Fruit fly (Drosophila melanogaster) whole organism, embryonic: ENCODE results near the gene CG7906.

Source experiments
- ATbp ChIP-seq: fragments of 200-800 bp; sonication (Bioruptor generic); optimal IDR thresholded peaks from 2 replicates; lab custom pipeline; 2017; ENCODE audit warnings: missing biosample characterization, mild to moderate bottlenecking, missing genetic modification characterization, missing genetic modification reagents
- Bdp1 ChIP-seq: fragments of 200-800 bp; sonication (Bioruptor generic); optimal IDR thresholded peaks from 3 replicates; lab custom pipeline; 2016; ENCODE audit warnings: missing biosample characterization, missing genetic modification characterization
- CG12391 ChIP-seq: fragments of 200-800 bp; sonication (Bioruptor generic); optimal IDR thresholded peaks from 3 replicates; lab custom pipeline; 2018; ENCODE audit warnings: missing biosample characterization, mild to moderate bottlenecking, missing genetic modification characterization, moderate library complexity
- CG12942 ChIP-seq: fragments of 200-800 bp; sonication (Bioruptor generic); optimal IDR thresholded peaks from 3 replicates; lab custom pipeline; 2016; ENCODE audit warnings: missing biosample characterization, missing genetic modification characterization
- CG14965 ChIP-seq: fragments of 200-800 bp; sonication (Bioruptor generic); optimal IDR thresholded peaks from 2 replicates; lab custom pipeline; 2016; ENCODE audit warnings: missing biosample characterization, missing genetic modification characterization, borderline replicate concordance
- CG15601 ChIP-seq: fragments of 200-800 bp; sonication (Bioruptor generic); optimal IDR thresholded peaks from 3 replicates; lab custom pipeline; 2019; ENCODE audit warnings: missing biosample characterization, mild to moderate bottlenecking, missing genetic modification characterization, moderate library complexity
- CG17361 ChIP-seq: fragments of 200-800 bp; sonication (Bioruptor generic); IDR thresholded peaks from 3 replicates; pipeline ENCODE4 v1.3.6; 2022; ENCODE audit warnings: missing biosample characterization, missing genetic modification characterization
- CG17612 ChIP-seq: fragments of 200-800 bp; sonication (Bioruptor generic); IDR thresholded peaks from 2 replicates; pipeline ENCODE4 v1.3.6; 2022; ENCODE audit warnings: missing biosample characterization, missing genetic modification characterization
- CG1832 ChIP-seq: fragments of 200-800 bp; sonication (Bioruptor generic); optimal IDR thresholded peaks from 2 replicates; lab custom pipeline; 2017; ENCODE audit warnings: missing biosample characterization, mild to moderate bottlenecking, missing genetic modification characterization, inconsistent platforms
- CG2129 ChIP-seq: fragments of 200-800 bp; sonication (Bioruptor generic); IDR thresholded peaks from 2 replicates; pipeline ENCODE4 v1.3.6; 2022; ENCODE audit warnings: missing biosample characterization, missing genetic modification characterization; ENCODE audit not compliant: partially characterized antibody
- CG2712 ChIP-seq: fragments of 200-800 bp; optimal IDR thresholded peaks from 3 replicates; lab custom pipeline; 2019; ENCODE audit warnings: missing biosample characterization, mild to moderate bottlenecking, missing genetic modification characterization, moderate library complexity
- CG31441 ChIP-seq: fragments of 200-800 bp; sonication (Bioruptor generic); IDR thresholded peaks from 2 replicates; pipeline ENCODE4 v1.3.6; 2022; ENCODE audit warnings: missing biosample characterization, missing genetic modification characterization
- CG4328 ChIP-seq: fragments of 200-800 bp; sonication (Bioruptor generic); optimal IDR thresholded peaks from 3 replicates; lab custom pipeline; 2017; ENCODE audit warnings: missing biosample characterization, missing genetic modification reagents, missing genetic modification characterization
- CG4707 ChIP-seq: fragments of 200-800 bp; sonication (Bioruptor generic); optimal IDR thresholded peaks from 2 replicates; lab custom pipeline; 2018; ENCODE audit warnings: missing biosample characterization, mild to moderate bottlenecking, missing genetic modification characterization, moderate library complexity
- CG4854 ChIP-seq: fragments of 200-800 bp; sonication (Bioruptor generic); optimal IDR thresholded peaks from 2 replicates; lab custom pipeline; 2016; ENCODE audit warnings: missing biosample characterization, missing genetic modification characterization, inconsistent platforms
- CG6175 ChIP-seq: fragments of 200-800 bp; sonication (Bioruptor generic); IDR thresholded peaks from 3 replicates; pipeline ENCODE4 v1.3.6; 2022; ENCODE audit warnings: missing biosample characterization, missing genetic modification characterization
- CG6683 ChIP-seq: fragments of 200-800 bp; sonication (Bioruptor generic); optimal IDR thresholded peaks from 2 replicates; lab custom pipeline; 2017; ENCODE audit warnings: missing biosample characterization, mild to moderate bottlenecking, missing genetic modification characterization, missing genetic modification reagents
- CG7372 ChIP-seq: fragments of 200-800 bp; sonication (Bioruptor generic); IDR thresholded peaks from 2 replicates; pipeline ENCODE4 v1.3.6; 2022; ENCODE audit warnings: missing biosample characterization, missing genetic modification characterization
- D ChIP-seq, 2 experiments: fragments of 200-800 bp in 1 of 2; fragments of >200 bp in 1 of 2; sonication (Bioruptor generic) in 1 of 2; optimal IDR thresholded peaks; 2 replicates in 1 of 2; 3 replicates in 1 of 2; lab custom pipeline; 2017; ENCODE audit warnings: mild to moderate bottlenecking in 1 of 2, missing biosample characterization in 1 of 2, missing genetic modification characterization in 1 of 2, missing genetic modification reagents in 1 of 2
- Doc3 ChIP-seq: fragments of 200-800 bp; sonication (Bioruptor generic); IDR thresholded peaks from 3 replicates; pipeline ENCODE4 v1.3.6; 2022; ENCODE audit warnings: missing biosample characterization, missing genetic modification characterization; ENCODE audit not compliant: partially characterized antibody
- Eip74EF ChIP-seq, 2 experiments: fragments of 200-800 bp in 1 of 2; fragments of >200 bp in 1 of 2; sonication (Bioruptor generic) in 1 of 2; optimal IDR thresholded peaks; 2 replicates each; lab custom pipeline; 2017 to 2019; ENCODE audit warnings: missing biosample characterization in 2 of 2, missing genetic modification characterization in 2 of 2, mild to moderate bottlenecking in 1 of 2, moderate library complexity in 1 of 2
- Ets65A ChIP-seq: fragments of 200-800 bp; sonication (Bioruptor generic); peaks from one replicate; lab custom pipeline; 2016; ENCODE audit warnings: missing biosample characterization, missing genetic modification characterization
- HLH54F ChIP-seq: fragments of 200-800 bp; sonication (Bioruptor generic); optimal IDR thresholded peaks from 3 replicates; lab custom pipeline; 2016; ENCODE audit warnings: missing biosample characterization, missing genetic modification characterization
- Hr39 ChIP-seq: fragments of >200 bp; optimal IDR thresholded peaks from 2 replicates; lab custom pipeline; 2017
- MESR4 ChIP-seq: fragments of 200-800 bp; sonication (Bioruptor generic); optimal IDR thresholded peaks from 2 replicates; lab custom pipeline; 2018; ENCODE audit warnings: missing biosample characterization, mild to moderate bottlenecking, missing genetic modification characterization, moderate library complexity
- MTF-1 ChIP-seq: fragments of 200-800 bp; sonication (Bioruptor generic); optimal IDR thresholded peaks from 2 replicates; lab custom pipeline; 2018; ENCODE audit warnings: missing biosample characterization, mild to moderate bottlenecking, missing genetic modification characterization, borderline replicate concordance
- Max ChIP-seq: fragments of 200-800 bp; sonication (Bioruptor generic); optimal IDR thresholded peaks from 2 replicates; lab custom pipeline; 2016; ENCODE audit warnings: missing biosample characterization, mild to moderate bottlenecking, missing genetic modification characterization
- Meics ChIP-seq: fragments of 200-800 bp; sonication (Bioruptor generic); optimal IDR thresholded peaks from 2 replicates; lab custom pipeline; 2017; ENCODE audit warnings: missing biosample characterization, mild to moderate bottlenecking, missing genetic modification characterization
- Mes4 ChIP-seq: fragments of 200-800 bp; sonication (Bioruptor generic); optimal IDR thresholded peaks from 2 replicates; lab custom pipeline; 2016; ENCODE audit warnings: missing biosample characterization, missing genetic modification characterization
- Myb ChIP-seq: fragments of 200-800 bp; sonication (Bioruptor generic); optimal IDR thresholded peaks from 2 replicates; lab custom pipeline; 2016; ENCODE audit warnings: missing biosample characterization, missing genetic modification characterization
- Opbp ChIP-seq: fragments of 200-800 bp; sonication (Bioruptor generic); IDR thresholded peaks from 3 replicates; pipeline ENCODE4 v1.3.6; 2022; ENCODE audit warnings: missing biosample characterization, missing genetic modification characterization; ENCODE audit not compliant: partially characterized antibody
- Ssrp ChIP-seq: fragments of 200-800 bp; sonication (Bioruptor generic); optimal IDR thresholded peaks from 2 replicates; lab custom pipeline; 2018; ENCODE audit warnings: missing biosample characterization, mild to moderate bottlenecking, missing genetic modification characterization, moderate library complexity
- cas ChIP-seq: fragments of 200-800 bp; sonication (Bioruptor generic); IDR thresholded peaks from 2 replicates; pipeline ENCODE4 v1.3.6; 2022; ENCODE audit warnings: missing biosample characterization, missing genetic modification characterization
- fd64A ChIP-seq: fragments of 200-800 bp; sonication (Bioruptor generic); optimal IDR thresholded peaks from 3 replicates; lab custom pipeline; 2018; ENCODE audit warnings: missing biosample characterization, mild to moderate bottlenecking, missing genetic modification characterization
- gem ChIP-seq: fragments of 200-800 bp; sonication (Bioruptor generic); optimal IDR thresholded peaks from 2 replicates; lab custom pipeline; 2019; ENCODE audit warnings: missing biosample characterization, mild to moderate bottlenecking, missing genetic modification characterization, moderate library complexity
- kni ChIP-seq: fragments of 200-800 bp; sonication (Bioruptor generic); optimal IDR thresholded peaks from 3 replicates; lab custom pipeline; 2017; ENCODE audit warnings: mild to moderate bottlenecking, missing biosample characterization, missing genetic modification reagents, missing genetic modification characterization
- lola ChIP-seq, 3 experiments: fragments of >200 bp in 2 of 3; fragments of 200-800 bp in 1 of 3; sonication (Bioruptor generic) in 1 of 3; optimal IDR thresholded peaks; 2 replicates each; lab custom pipeline; 2017 to 2019; ENCODE audit warnings: missing biosample characterization in 3 of 3, missing genetic modification characterization in 3 of 3, mild to moderate bottlenecking in 1 of 3, moderate library complexity in 1 of 3
- nmo ChIP-seq: fragments of 200-800 bp; sonication (Bioruptor generic); optimal IDR thresholded peaks from 2 replicates; lab custom pipeline; 2018; ENCODE audit warnings: missing biosample characterization, mild to moderate bottlenecking, missing genetic modification characterization, moderate library complexity
- onecut ChIP-seq: fragments of 200-800 bp; sonication (Bioruptor generic); IDR thresholded peaks from 2 replicates; pipeline ENCODE4 v1.3.6; 2022; ENCODE audit warnings: missing biosample characterization, missing genetic modification characterization
- org-1 ChIP-seq: fragments of 200-800 bp; sonication (Bioruptor generic); optimal IDR thresholded peaks from 2 replicates; lab custom pipeline; 2017; ENCODE audit warnings: missing biosample characterization, missing genetic modification characterization
- pfk ChIP-seq: fragments of 200-800 bp; sonication (Bioruptor generic); optimal IDR thresholded peaks from 2 replicates; lab custom pipeline; 2018; ENCODE audit warnings: missing biosample characterization, mild to moderate bottlenecking, missing genetic modification characterization, moderate library complexity
- pho ChIP-seq: fragments of 200-800 bp; sonication (Bioruptor generic); optimal IDR thresholded peaks from 2 replicates; lab custom pipeline; 2016; ENCODE audit warnings: missing biosample characterization, missing genetic modification characterization
- pum ChIP-seq: fragments of 200-800 bp; sonication (Bioruptor generic); optimal IDR thresholded peaks from 2 replicates; lab custom pipeline; 2016; ENCODE audit warnings: missing biosample characterization, missing genetic modification characterization
- repo ChIP-seq: fragments of 200-800 bp; sonication (Bioruptor generic); optimal IDR thresholded peaks from 2 replicates; lab custom pipeline; 2016; ENCODE audit warnings: missing biosample characterization, missing genetic modification characterization
- row ChIP-seq: fragments of 200-800 bp; sonication (Bioruptor generic); IDR thresholded peaks from 3 replicates; pipeline ENCODE4 v1.3.6; 2022; ENCODE audit warnings: missing biosample characterization, missing genetic modification characterization
- slbo ChIP-seq: fragments of 200-800 bp; sonication (Bioruptor generic); IDR thresholded peaks from 2 replicates; pipeline ENCODE4 v1.3.6; 2022; ENCODE audit warnings: missing biosample characterization, missing genetic modification characterization
- slou ChIP-seq: fragments of 200-800 bp; sonication (Bioruptor generic); optimal IDR thresholded peaks from 3 replicates; lab custom pipeline; 2016; ENCODE audit warnings: missing biosample characterization, missing genetic modification characterization
- ttk ChIP-seq: fragments of 200-800 bp; sonication (Bioruptor generic); IDR thresholded peaks from 2 replicates; pipeline ENCODE4 v2.1.2; 2022; ENCODE audit warnings: missing biosample characterization, missing genetic modification characterization
- vfl ChIP-seq: fragments of 200-800 bp; sonication (Bioruptor generic); optimal IDR thresholded peaks from 2 replicates; lab custom pipeline; 2016; ENCODE audit warnings: missing biosample characterization, missing genetic modification characterization

Gene CG7906

dm6 chr3L:14189957-14190624 lies 46.3 kb upstream of the CG7906 start (continued):
- TF ChIP-seq CG1832 (GFP tag; lab: Kevin White, UChicago) (no peak), CG6175 (no peak), Max (GFP tag; lab: Kevin White, UChicago) (peak; percentile 50), ttk (GFP tag; lab: Robert Waterston, UW) (0 out of 2 replicates have a peak, but pooled peaks have one; percentile 15), nmo (no peak), slbo (GFP tag; lab: Robert Waterston, UW) (peak; percentile 82), vfl (GFP tag; lab: Kevin White, UChicago) (no peak), CG12391 (tag; lab: Kevin White, UChicago) (peak; percentile 59), CG4707 (no peak), slou (GFP tag; lab: Kevin White, UChicago) (no peak), Bdp1 (GFP tag; lab: Kevin White, UChicago) (no peak), Ssrp (tag; lab: Kevin White, UChicago) (peak; percentile 45), org-1 (GFP tag; lab: Kevin White, UChicago) (no peak), Hr39 (lab: Kevin White, UChicago) (no peak), row (GFP tag; lab: Robert Waterston, UW) (peak; percentile 90), Mes4 (GFP tag; lab: Kevin White, UChicago) (no peak), Myb (GFP tag; lab: Kevin White, UChicago) (no peak), CG14965 (no peak), repo (GFP tag; lab: Kevin White, UChicago) (peak; percentile 2), Eip74EF (GFP tag; optimal IDR thresholded peaks at IDR 0.05; lab: Kevin White, UChicago) (no peak), Doc3 (GFP tag; lab: Robert Waterston, UW) (no peak), pfk (GFP tag; lab: Kevin White, UChicago) (no peak), onecut (GFP tag; lab: Robert Waterston, UW) (no peak), CG2712 (peak; percentile 59), ATbp (GFP tag; lab: Kevin White, UChicago) (no peak), Ets65A (GFP tag; lab: Kevin White, UChicago) (no peak), Meics (GFP tag; lab: Kevin White, UChicago) (peak; percentile 47), D (optimal IDR thresholded peaks at IDR 0.05; lab: Kevin White, UChicago) (no peak), D (GFP tag; optimal IDR thresholded peaks at IDR 0.05; lab: Kevin White, UChicago) (peak; percentile 21), CG4854 (no peak), kni (GFP tag; lab: Kevin White, UChicago) (no peak), lola (GFP tag; optimal IDR thresholded peaks at IDR 0.05; lab: Kevin White, UChicago) (no peak), CG17361 (GFP tag; lab: Robert Waterston, UW) (peak; percentile 74), HLH54F (peak; percentile 10), CG7372 (GFP tag; lab: Robert Waterston, UW) (peak; percentile 64; the same call in 1 of the 2 replicates), cas (GFP tag; lab: Robert Waterston, UW) (no peak), CG12942 (peak; percentile 14), CG31441 (GFP tag; lab: Robert Waterston, UW) (peak; percentile 23; the same call in 1 of the 2 replicates), CG4328 (no peak), gem (tag; lab: Kevin White, UChicago) (peak; percentile 16), CG17612 (GFP tag; lab: Robert Waterston, UW) (peak; percentile 19; the same call in 1 of the 2 replicates), CG15601 (peak; percentile 99), pum (GFP tag; lab: Kevin White, UChicago) (no peak), CG2129 (GFP tag; lab: Robert Waterston, UW) (no peak), fd64A (no peak), MESR4 (GFP tag; lab: Kevin White, UChicago) (no peak), CG6683 (GFP tag; lab: Kevin White, UChicago) (no peak), Opbp (GFP tag; lab: Robert Waterston, UW) (peak; percentile 51; the same call in 2 of the 3 replicates), MTF-1 (GFP tag; lab: Kevin White, UChicago) (peak; percentile 36), pho (GFP tag; lab: Kevin White, UChicago) (no peak)
